Worm (Caenorhabditis elegans) whole organism, L3 larva: ENCODE data around the gene ZC132.11.

Experiments
- R02D3.7 ChIP-seq: fragments of 150-350 bp; optimal IDR thresholded peaks from 2 replicates; lab custom pipeline; 2014; ENCODE audit warnings: missing biosample characterization, missing genetic modification characterization
- aly-2 ChIP-seq: fragments of 150-350 bp; optimal IDR thresholded peaks from 2 replicates; lab custom pipeline; 2014; ENCODE audit warnings: missing biosample characterization, missing genetic modification characterization
- ceh-16 ChIP-seq: sonication (generic microtip); optimal IDR thresholded peaks from 2 replicates; lab custom pipeline; 2017; ENCODE audit warnings: missing biosample characterization, missing genetic modification characterization
- ceh-28 ChIP-seq: fragments of 150-350 bp; optimal IDR thresholded peaks from 2 replicates; lab custom pipeline; 2014; ENCODE audit warnings: missing biosample characterization, missing genetic modification reagents, missing genetic modification characterization
- ceh-82 ChIP-seq: fragments of 150-350 bp; optimal IDR thresholded peaks from 2 replicates; lab custom pipeline; 2014; ENCODE audit warnings: missing biosample characterization, missing genetic modification characterization
- ceh-9 ChIP-seq: sonication (generic microtip); optimal IDR thresholded peaks from 2 replicates; lab custom pipeline; 2018; ENCODE audit warnings: missing biosample characterization, missing genetic modification characterization
- daf-12 ChIP-seq: fragments of 150-350 bp; optimal IDR thresholded peaks from 2 replicates; lab custom pipeline; 2014; ENCODE audit warnings: missing biosample characterization, missing genetic modification reagents, missing genetic modification characterization
- egl-27 ChIP-seq: sonication (generic microtip); optimal IDR thresholded peaks from 4 replicates; lab custom pipeline; 2017; ENCODE audit warnings: missing biosample characterization, missing genetic modification reagents, missing genetic modification characterization
- egl-5 ChIP-seq: fragments of 150-350 bp; optimal IDR thresholded peaks from 2 replicates; lab custom pipeline; 2017; ENCODE audit warnings: missing biosample characterization, missing genetic modification reagents, missing genetic modification characterization, inconsistent platforms
- elt-1 ChIP-seq: fragments of 150-350 bp; optimal IDR thresholded peaks from 2 replicates; lab custom pipeline; 2014; ENCODE audit warnings: missing biosample characterization, missing genetic modification characterization
- elt-3 ChIP-seq, 3 experiments: fragments of 150-350 bp in 1 of 3; sonication (generic microtip) in 2 of 3; optimal IDR thresholded peaks; 2 replicates in 2 of 3; 4 replicates in 1 of 3; lab custom pipeline; 2014 to 2017; ENCODE audit warnings: missing biosample characterization in 3 of 3, missing genetic modification characterization in 3 of 3
- eor-1 ChIP-seq, 2 experiments: fragments of 150-350 bp; optimal IDR thresholded peaks; 2 replicates each; lab custom pipeline; 2014 to 2018; ENCODE audit warnings: missing biosample characterization in 2 of 2, missing genetic modification characterization in 2 of 2
- fkh-10 ChIP-seq: sonication (generic microtip); optimal IDR thresholded peaks from 2 replicates; lab custom pipeline; 2017; ENCODE audit warnings: missing biosample characterization, missing genetic modification reagents, missing genetic modification characterization
- fkh-2 ChIP-seq: fragments of 150-350 bp; optimal IDR thresholded peaks from 2 replicates; lab custom pipeline; 2014; ENCODE audit warnings: missing biosample characterization, missing genetic modification reagents, missing genetic modification characterization
- fos-1 ChIP-seq: fragments of 150-350 bp; optimal IDR thresholded peaks from 2 replicates; lab custom pipeline; 2014; ENCODE audit warnings: missing biosample characterization, missing genetic modification characterization
- jun-1 ChIP-seq: fragments of 150-350 bp; optimal IDR thresholded peaks from 2 replicates; lab custom pipeline; 2014; ENCODE audit warnings: missing biosample characterization, missing genetic modification reagents, missing genetic modification characterization
- lin-15B ChIP-seq: fragments of 150-350 bp; optimal IDR thresholded peaks from 2 replicates; lab custom pipeline; 2014; ENCODE audit warnings: missing biosample characterization, missing genetic modification characterization
- lin-39 ChIP-seq: fragments of 150-350 bp; optimal IDR thresholded peaks from 2 replicates; lab custom pipeline; 2018; ENCODE audit warnings: missing biosample characterization, missing genetic modification reagents, missing genetic modification characterization
- lsy-12 ChIP-seq: sonication (generic microtip); optimal IDR thresholded peaks from 2 replicates; lab custom pipeline; 2016; ENCODE audit warnings: mild to moderate bottlenecking, missing genetic modification characterization, missing compliant biosample characterization
- mdl-1 ChIP-seq: fragments of 150-350 bp; optimal IDR thresholded peaks from 2 replicates; lab custom pipeline; 2014; ENCODE audit warnings: missing biosample characterization, missing genetic modification characterization
- mml-1 ChIP-seq: fragments of 150-350 bp; sonication (generic microtip); optimal IDR thresholded peaks from 3 replicates; lab custom pipeline; 2014; ENCODE audit warnings: missing biosample characterization, missing genetic modification characterization
- nfya-1 ChIP-seq: sonication (generic microtip); optimal IDR thresholded peaks from 2 replicates; lab custom pipeline; 2017; ENCODE audit warnings: missing genetic modification characterization, mild to moderate bottlenecking, missing compliant biosample characterization, antibody characterized with exemption, moderate library complexity; ENCODE audit not compliant: insufficient read depth
- nhr-23 ChIP-seq: fragments of 150-350 bp; optimal IDR thresholded peaks from 2 replicates; lab custom pipeline; 2014; ENCODE audit warnings: missing biosample characterization, missing genetic modification reagents, missing genetic modification characterization
- nhr-237 ChIP-seq: fragments of 150-350 bp; optimal IDR thresholded peaks from 2 replicates; lab custom pipeline; 2014; ENCODE audit warnings: missing biosample characterization, missing genetic modification characterization
- nhr-28 ChIP-seq: fragments of 150-350 bp; optimal IDR thresholded peaks from 2 replicates; lab custom pipeline; 2014; ENCODE audit warnings: missing biosample characterization, missing genetic modification characterization
- nhr-43 ChIP-seq: sonication (generic microtip); optimal IDR thresholded peaks from 2 replicates; lab custom pipeline; 2016; ENCODE audit warnings: mild to moderate bottlenecking, missing genetic modification characterization, missing compliant biosample characterization; ENCODE audit not compliant: poor library complexity, severe bottlenecking
- nhr-67 ChIP-seq: fragments of 150-350 bp; optimal IDR thresholded peaks from 2 replicates; lab custom pipeline; 2014; ENCODE audit warnings: missing biosample characterization, missing genetic modification characterization
- nhr-76 ChIP-seq: fragments of 150-350 bp; sonication (generic microtip); optimal IDR thresholded peaks from 5 replicates; lab custom pipeline; 2014; ENCODE audit warnings: missing biosample characterization, missing genetic modification characterization
- nhr-77 ChIP-seq: fragments of 150-350 bp; optimal IDR thresholded peaks from 2 replicates; lab custom pipeline; 2014; ENCODE audit warnings: missing biosample characterization, missing genetic modification characterization
- pha-4 ChIP-seq: fragments of 150-350 bp; optimal IDR thresholded peaks from 2 replicates; lab custom pipeline; 2014; ENCODE audit warnings: missing biosample characterization, missing genetic modification reagents, missing genetic modification characterization
- pqm-1 ChIP-seq: fragments of 150-350 bp; optimal IDR thresholded peaks from 2 replicates; lab custom pipeline; 2017; ENCODE audit warnings: missing biosample characterization, missing genetic modification characterization, inconsistent platforms
- sea-2 ChIP-seq: fragments of 150-350 bp; sonication (generic microtip); optimal IDR thresholded peaks from 4 replicates; lab custom pipeline; 2014; ENCODE audit warnings: missing biosample characterization, missing genetic modification reagents, missing genetic modification characterization
- skn-1 ChIP-seq: fragments of 150-350 bp; optimal IDR thresholded peaks from 2 replicates; lab custom pipeline; 2014; ENCODE audit warnings: missing biosample characterization, missing genetic modification characterization
- snpc-4 ChIP-seq: fragments of 150-350 bp; optimal IDR thresholded peaks from 2 replicates; lab custom pipeline; 2014; ENCODE audit warnings: missing biosample characterization, missing genetic modification characterization
- tbx-2 ChIP-seq: sonication (generic microtip); optimal IDR thresholded peaks from 2 replicates; lab custom pipeline; 2016; ENCODE audit warnings: mild to moderate bottlenecking, missing genetic modification characterization, missing compliant biosample characterization
- unc-62 ChIP-seq: fragments of 150-350 bp; sonication (generic microtip); optimal IDR thresholded peaks from 4 replicates; lab custom pipeline; 2014; ENCODE audit warnings: missing biosample characterization, missing genetic modification reagents, missing genetic modification characterization
- zag-1 ChIP-seq: fragments of 150-350 bp; optimal IDR thresholded peaks from 2 replicates; lab custom pipeline; 2014; ENCODE audit warnings: missing biosample characterization, missing genetic modification characterization
- ztf-11 ChIP-seq: fragments of 150-350 bp; optimal IDR thresholded peaks from 2 replicates; lab custom pipeline; 2014; ENCODE audit warnings: missing biosample characterization, missing genetic modification characterization
- ztf-4 ChIP-seq: fragments of 150-350 bp; optimal IDR thresholded peaks from 2 replicates; lab custom pipeline; 2014; ENCODE audit warnings: missing biosample characterization, missing genetic modification characterization

Gene ZC132.11

DNA sequence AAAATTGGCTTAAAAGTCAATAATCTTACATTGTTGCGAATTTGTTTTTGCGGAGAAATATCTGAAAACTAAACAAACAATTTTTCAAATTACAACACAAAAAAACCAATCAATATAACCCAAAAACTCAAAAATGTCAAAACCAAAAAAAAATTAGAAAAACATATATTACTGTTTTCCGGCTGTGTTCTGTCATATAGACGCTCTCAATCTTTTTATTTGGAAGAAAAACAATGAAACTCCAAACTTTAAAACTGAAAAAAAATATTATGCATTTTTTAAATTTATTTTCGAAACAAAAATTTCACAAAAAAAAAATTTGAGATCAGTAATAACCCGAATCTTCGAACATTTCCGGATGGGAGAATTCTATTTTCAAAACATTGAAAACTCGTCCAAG, 24.2 kb upstream of the ZC132.11 start, which contains the start of gene R02D1.2:
R02D1.2 (minus strand) TSS at position 101 of the 400 bp plus-strand sequence.
- TF ChIP-seq daf-12 (tag; lab: Kevin White, UChicago) (no peak), mml-1 (tag; lab: Kevin White, UChicago) (no peak), fkh-10 (GFP tag; lab: Kevin White, UChicago) (no peak), fos-1 (tag; lab: Kevin White, UChicago) (no peak), tbx-2 (tag; lab: Kevin White, UChicago) (no peak), ceh-28 (tag; lab: Kevin White, UChicago) (no peak), nhr-76 (tag; lab: Kevin White, UChicago) (no peak), ztf-4 (tag; lab: Kevin White, UChicago) (no peak), lsy-12 (tag; lab: Kevin White, UChicago) (no peak), ceh-9 (tag; lab: Kevin White, UChicago) (no peak), lin-39 (tag; lab: Kevin White, UChicago) (no peak), elt-1 (tag; lab: Kevin White, UChicago) (no peak), pha-4 (tag; lab: Kevin White, UChicago) (no peak), nhr-77 (tag; lab: Kevin White, UChicago) (no peak), egl-27 (tag; lab: Kevin White, UChicago) (no peak)

DNA sequence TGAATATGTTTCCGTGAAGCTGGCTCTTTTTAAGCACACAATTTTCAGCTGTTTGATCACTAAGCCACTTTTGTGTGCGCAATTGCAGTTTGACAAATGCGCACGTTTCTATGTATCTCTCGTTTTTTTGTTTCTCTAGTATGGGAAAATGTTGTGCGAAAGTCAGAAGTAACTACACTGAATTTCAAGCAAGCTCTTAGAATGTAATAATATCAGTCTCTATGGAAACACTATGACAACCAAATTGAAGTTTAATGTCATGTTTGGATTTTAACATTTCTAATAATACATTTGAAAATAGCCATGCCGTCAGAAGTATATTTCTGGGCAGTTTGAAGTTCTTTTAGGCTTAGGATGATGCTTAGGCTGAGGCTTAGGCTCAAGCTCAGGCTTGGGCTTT, 21.4 kb upstream of the ZC132.11 start, which contains the start of gene ZC132.9:
ZC132.9 (minus strand) TSS at position 101 of the 400 bp plus-strand sequence.
- TF ChIP-seq egl-5 (tag; lab: Kevin White, UChicago): no peak
- TF ChIP-seq ceh-9 (tag; lab: Kevin White, UChicago): no peak
- TF ChIP-seq nhr-67: no peak

DNA sequence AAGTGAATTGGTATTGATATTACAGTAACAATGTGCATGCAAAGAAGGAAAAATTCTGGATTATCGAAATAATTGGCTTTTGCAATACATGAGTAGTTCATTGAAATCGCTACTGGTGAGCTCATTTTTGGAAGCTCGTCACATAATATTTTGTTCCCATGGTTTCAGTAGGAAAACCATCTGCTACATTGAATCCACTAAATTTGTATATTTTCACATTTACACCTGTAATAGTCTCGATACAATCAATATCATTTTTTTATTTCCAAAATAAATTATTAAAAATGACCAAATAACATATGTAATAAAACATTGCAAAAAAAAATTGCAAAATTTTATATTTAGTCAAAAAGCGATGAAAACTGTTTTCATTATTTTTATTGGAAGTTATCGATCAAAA, 16.6 kb upstream of the ZC132.11 start, which contains the start of gene srh-192:
srh-192 (minus strand) TSS at position 101 of the 400 bp plus-strand sequence.
- no peak for TF ChIP-seq jun-1 (tag; lab: Kevin White, UChicago)
- no peak for TF ChIP-seq sea-2
- no peak for TF ChIP-seq fos-1 (tag; lab: Kevin White, UChicago)
- no peak for TF ChIP-seq egl-27 (tag; lab: Kevin White, UChicago)
- TF ChIP-seq mdl-1 (tag; lab: Kevin White, UChicago): no peak
- no peak for TF ChIP-seq R02D3.7 (tag; lab: Kevin White, UChicago)
- TF ChIP-seq zag-1: no peak
- no peak for TF ChIP-seq ztf-11 (tag; lab: Kevin White, UChicago)
- no peak for TF ChIP-seq fkh-10 (GFP tag; lab: Kevin White, UChicago)
- TF ChIP-seq snpc-4 (tag; lab: Kevin White, UChicago): no peak
- no peak for TF ChIP-seq pha-4 (tag; lab: Kevin White, UChicago)
- no peak for TF ChIP-seq skn-1 (tag; lab: Kevin White, UChicago)

DNA sequence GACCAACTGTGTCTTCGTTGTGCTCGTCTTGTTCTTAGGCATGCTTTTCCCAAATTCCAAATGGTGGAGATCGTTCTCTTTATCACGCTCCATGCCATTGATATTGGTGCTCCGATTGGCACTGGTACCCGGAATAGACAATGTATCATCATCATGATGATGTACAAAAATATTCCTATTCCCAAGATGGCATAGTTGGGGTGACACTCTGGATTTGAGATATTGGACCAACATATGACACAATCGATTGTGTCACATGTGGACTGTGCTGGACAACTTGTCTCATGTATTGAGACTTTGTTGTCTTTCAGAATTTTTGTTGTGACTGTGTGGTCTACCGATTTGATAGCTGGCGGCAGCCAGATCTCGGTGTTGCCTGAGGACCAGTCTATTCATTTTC, 5.8 kb upstream of the ZC132.11 start:
- TF ChIP-seq lsy-12 (tag; lab: Kevin White, UChicago) (no peak), ceh-28 (tag; lab: Kevin White, UChicago) (no peak), ztf-4 (tag; lab: Kevin White, UChicago) (no peak), lin-39 (tag; lab: Kevin White, UChicago) (no peak), nhr-237 (no peak), daf-12 (tag; lab: Kevin White, UChicago) (no peak), nhr-43 (tag; lab: Kevin White, UChicago) (no peak), mml-1 (tag; lab: Kevin White, UChicago) (no peak), nhr-28 (no peak), skn-1 (tag; lab: Kevin White, UChicago) (no peak)
- TF ChIP-seq, all 47 proteins: peak for 0

DNA sequence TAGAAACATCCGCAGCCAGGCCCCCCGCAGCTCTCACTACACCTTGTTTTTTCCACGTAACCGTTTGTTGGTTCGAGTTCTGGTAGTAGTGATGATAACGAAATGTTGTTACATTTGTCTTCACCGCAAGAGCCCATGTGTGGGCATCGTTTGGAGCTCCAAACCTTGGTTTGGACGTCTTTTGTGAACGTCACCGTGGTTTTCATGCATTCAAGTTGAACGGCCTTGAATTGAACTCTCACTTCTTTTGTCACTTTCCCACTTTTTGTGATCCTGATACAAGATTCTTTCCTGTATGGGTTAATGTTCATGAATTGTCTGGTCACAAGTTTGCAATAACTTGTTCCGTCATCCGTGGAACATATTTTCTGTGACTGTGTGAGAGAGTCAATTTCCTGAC, 5.3 kb upstream of the ZC132.11 start:
- no peak for TF ChIP-seq ceh-16 (tag; lab: Kevin White, UChicago)
- no peak for TF ChIP-seq egl-27 (tag; lab: Kevin White, UChicago)
- TF ChIP-seq nhr-237: no peak
- TF ChIP-seq pha-4 (tag; lab: Kevin White, UChicago): no peak
- TF ChIP-seq nhr-67: no peak
- TF ChIP-seq, all 47 proteins: peak for 0

DNA sequence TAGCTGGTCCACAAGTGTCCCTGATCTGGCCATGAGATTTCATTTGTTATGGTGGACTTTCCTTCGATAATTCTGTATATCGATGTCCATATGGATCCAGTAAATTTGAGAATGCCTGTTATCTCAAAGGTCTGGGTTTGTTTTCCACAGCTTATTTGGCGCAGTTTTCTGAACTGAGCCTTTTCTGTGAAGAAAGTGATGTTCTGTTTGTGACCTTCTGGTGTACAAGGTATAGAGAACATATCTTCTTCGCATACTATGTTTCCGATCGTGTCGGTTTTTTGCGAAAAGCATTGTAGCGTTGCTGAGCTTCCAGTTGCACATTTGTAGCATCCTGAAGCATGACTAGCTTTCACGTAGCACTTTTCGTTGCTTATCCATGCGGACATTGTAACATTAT, 4.4 kb upstream of the ZC132.11 start:
- TF ChIP-seq elt-1 (tag; lab: Kevin White, UChicago) (no peak), lsy-12 (tag; lab: Kevin White, UChicago) (no peak), R02D3.7 (tag; lab: Kevin White, UChicago) (no peak), jun-1 (tag; lab: Kevin White, UChicago) (no peak), lin-15B (tag; lab: Kevin White, UChicago) (no peak), eor-1 (tag; optimal IDR thresholded peaks at IDR 0.05; lab: Kevin White, UChicago) (no peak), nhr-67 (no peak), unc-62 (GFP tag; lab: Kevin White, UChicago) (no peak), nhr-23 (tag; lab: Kevin White, UChicago) (no peak), nfya-1 (tag; lab: Kevin White, UChicago) (no peak), nhr-43 (tag; lab: Kevin White, UChicago) (no peak), ceh-9 (tag; lab: Kevin White, UChicago) (no peak), pqm-1 (no peak), aly-2 (no peak), ceh-82 (tag; lab: Kevin White, UChicago) (no peak), nhr-237 (no peak), fkh-2 (tag; lab: Kevin White, UChicago) (no peak), elt-3 (tag; optimal IDR thresholded peaks at IDR 0.05; lab: Kevin White, UChicago) (no peak), tbx-2 (tag; lab: Kevin White, UChicago) (no peak), snpc-4 (tag; lab: Kevin White, UChicago) (no peak)
- TF ChIP-seq, all 47 proteins: peak for 0
